Worm (Caenorhabditis elegans): ENCODE results near the gene git-1.

git-1 gene

DNA sequence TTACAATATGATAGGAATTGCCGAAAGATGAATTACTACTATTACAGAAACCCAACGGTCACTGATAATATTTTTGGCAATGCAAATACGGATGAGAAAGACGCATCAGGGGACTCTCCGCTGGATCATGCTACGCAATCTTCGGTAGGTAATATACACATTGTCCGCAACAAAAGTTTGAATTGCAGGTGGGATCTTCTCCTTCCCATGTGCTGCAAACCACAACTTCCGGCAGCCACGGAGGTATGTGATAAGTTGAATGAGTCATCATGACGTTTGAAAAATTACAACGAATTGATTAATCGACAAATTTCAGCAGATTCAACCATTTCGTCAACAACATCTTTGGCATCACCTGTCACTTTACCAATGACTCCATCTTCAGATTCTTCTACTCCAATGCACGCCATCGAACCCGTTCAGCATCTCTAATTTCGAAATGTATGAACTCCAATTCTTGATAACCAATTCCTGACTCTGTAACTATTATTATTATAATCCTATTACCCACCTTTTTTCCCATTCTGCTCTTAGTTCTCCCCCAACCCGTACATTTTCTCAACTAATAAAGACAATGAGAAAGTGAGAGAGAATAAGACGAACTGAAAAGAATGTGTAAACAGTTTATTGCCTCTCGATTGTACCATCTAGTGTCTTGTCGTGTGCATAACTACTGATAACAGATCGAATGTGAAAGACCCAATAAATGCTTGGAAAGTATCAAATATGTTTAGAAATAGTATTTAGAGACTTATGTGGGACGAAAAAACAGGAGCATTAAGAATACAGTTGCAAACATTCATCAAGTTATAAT lies 47.3 kb upstream of the git-1 start:
- peak; percentile 56; the same call in 1 of the 2 replicates for TF ChIP-seq lin-1 (GFP tag; IDR thresholded peaks at IDR 0.05)
- TF ChIP-seq sdz-12 (GFP tag; optimal IDR thresholded peaks at IDR 0.05), result no peak
- TF ChIP-seq mdl-1 (tag; optimal IDR thresholded peaks at IDR 0.05), result no peak
- TF ChIP-seq unc-62 (GFP tag; optimal IDR thresholded peaks at IDR 0.05 in 1 of 2), result peak in 1 of 2 experiments; percentile 98
- TF ChIP-seq unc-62 (tag; optimal IDR thresholded peaks at IDR 0.05), result no peak
- TF ChIP-seq pqm-1 (tag; optimal IDR thresholded peaks at IDR 0.05), result peak; percentile 96
- peak; percentile 61 for TF ChIP-seq php-3 (GFP tag; IDR thresholded peaks at IDR 0.05)
- peak in 1 of 2 experiments; percentile 19 for TF ChIP-seq lsy-2 (tag; optimal IDR thresholded peaks at IDR 0.05)
- TF ChIP-seq daf-12 (tag; optimal IDR thresholded peaks at IDR 0.05), result no peak
- no peak for TF ChIP-seq Y75B8A.6 (GFP tag; IDR thresholded peaks at IDR 0.05)
- peak; percentile 57 for TF ChIP-seq dmd-6 (GFP tag; IDR thresholded peaks at IDR 0.05)
- TF ChIP-seq lin-39 (tag; optimal IDR thresholded peaks at IDR 0.05), result no peak
- no peak for TF ChIP-seq nhr-25 (tag; optimal IDR thresholded peaks at IDR 0.05; ENCODE audit: borderline replicate concordance, insufficient read depth)
- TF ChIP-seq nhr-77 (tag; optimal IDR thresholded peaks at IDR 0.05), result peak; percentile 27
- peak; percentile 83 for TF ChIP-seq dve-1 (tag; optimal IDR thresholded peaks at IDR 0.05; ENCODE audit: insufficient read depth)
- TF ChIP-seq daf-19 (GFP tag; conservative IDR thresholded peaks at IDR 0.05), result no peak
- no peak for TF ChIP-seq Y105C5A.15 (GFP tag; IDR thresholded peaks at IDR 0.05)
- peak; percentile 29 for TF ChIP-seq mep-1 (tag; optimal IDR thresholded peaks at IDR 0.05)
- TF ChIP-seq daf-8 (GFP tag; IDR thresholded peaks at IDR 0.05), result no peak
- TF ChIP-seq spr-3 (GFP tag; optimal IDR thresholded peaks at IDR 0.05), result no peak
- peak; percentile 79 for TF ChIP-seq hlh-11 (tag; optimal IDR thresholded peaks at IDR 0.05)
- TF ChIP-seq daf-16 (GFP tag; optimal IDR thresholded peaks at IDR 0.05), result peak in 1 of 2 experiments; percentile 85
- peak; percentile 98 for TF ChIP-seq daf-16 (tag; optimal IDR thresholded peaks at IDR 0.05)
- TF ChIP-seq nhr-28 (tag; optimal IDR thresholded peaks at IDR 0.05), result peak; percentile 84
- peak; percentile 33 for TF ChIP-seq nhr-48 (tag; optimal IDR thresholded peaks at IDR 0.05)
- peak; percentile 46 for TF ChIP-seq nhr-102 (tag; optimal IDR thresholded peaks at IDR 0.05)
- no peak for TF ChIP-seq lir-3 (tag; optimal IDR thresholded peaks at IDR 0.05)

DNA sequence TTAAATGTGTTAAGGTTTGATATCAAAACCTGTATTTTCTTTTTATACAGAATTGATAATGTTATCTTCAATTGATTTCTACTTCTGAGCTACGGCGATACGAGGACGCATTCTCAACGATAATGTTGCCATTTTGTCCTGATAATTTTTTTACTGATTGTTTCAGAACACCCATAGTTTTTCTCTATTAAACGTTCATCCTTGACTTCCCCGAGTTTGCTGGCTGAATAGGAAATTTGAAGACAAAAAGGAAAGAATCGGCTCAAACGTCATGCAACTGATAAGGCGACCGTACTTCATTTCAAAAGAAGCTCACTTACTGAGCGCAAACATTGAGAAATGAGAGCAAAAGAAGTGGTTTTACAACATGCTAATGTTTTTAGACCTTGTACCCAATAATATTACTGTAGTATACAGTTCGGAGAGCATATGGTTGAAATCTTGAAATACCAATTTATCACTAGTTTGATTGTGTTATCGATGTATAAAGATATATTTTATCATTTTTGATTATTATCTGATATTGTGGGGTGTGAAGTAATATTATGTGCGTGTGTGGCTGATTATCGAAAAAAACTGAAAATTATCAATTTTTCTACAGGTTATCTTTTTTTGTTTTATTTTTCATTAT lies 45.5 kb upstream of the git-1 start:
- peak; percentile 38 for TF ChIP-seq dve-1 (tag; optimal IDR thresholded peaks at IDR 0.05; ENCODE audit: insufficient read depth)
- no peak for TF ChIP-seq ces-1 (GFP tag; optimal IDR thresholded peaks at IDR 0.05)
- no peak for TF ChIP-seq sdz-12 (GFP tag; optimal IDR thresholded peaks at IDR 0.05)
- no peak for TF ChIP-seq jun-1 (tag; optimal IDR thresholded peaks at IDR 0.05)
- no peak for TF ChIP-seq mes-2 (tag; optimal IDR thresholded peaks at IDR 0.05; ENCODE audit: poor library complexity, severe bottlenecking)
- no peak for TF ChIP-seq arid-1 (GFP tag; conservative IDR thresholded peaks at IDR 0.05)
- no peak for TF ChIP-seq F10B5.3 (tag; optimal IDR thresholded peaks at IDR 0.05)
- peak; percentile 72; the same call in 1 of the 2 replicates for TF ChIP-seq tra-1 (GFP tag; IDR thresholded peaks at IDR 0.05)
- peak; percentile 58 for TF ChIP-seq aha-1 (tag)
- no peak for TF ChIP-seq nhr-6 (tag; optimal IDR thresholded peaks at IDR 0.05)
- peak in 1 of 2 experiments; percentile 52 for TF ChIP-seq daf-16 (GFP tag; optimal IDR thresholded peaks at IDR 0.05)
- TF ChIP-seq daf-16 (tag; optimal IDR thresholded peaks at IDR 0.05), result peak; percentile 18
- TF ChIP-seq T20F7.1 (GFP tag; optimal IDR thresholded peaks at IDR 0.05), result no peak
- TF ChIP-seq php-3 (GFP tag; IDR thresholded peaks at IDR 0.05), result peak; percentile 55
- peak; percentile 69 for TF ChIP-seq hlh-11 (tag; optimal IDR thresholded peaks at IDR 0.05)
- 0 out of 2 replicates have a peak, but pooled peaks have one; percentile 26 for TF ChIP-seq pha-4 (GFP tag; IDR thresholded peaks at IDR 0.05)
- no peak for TF ChIP-seq pha-4 (tag; optimal IDR thresholded peaks at IDR 0.05)
- TF ChIP-seq nhr-28 (tag; optimal IDR thresholded peaks at IDR 0.05), result peak; percentile 66
- TF ChIP-seq pqm-1 (tag; optimal IDR thresholded peaks at IDR 0.05), result peak; percentile 97
- TF ChIP-seq ZK337.2 (GFP tag; IDR thresholded peaks at IDR 0.05), result no peak
- TF ChIP-seq nhr-48 (tag; optimal IDR thresholded peaks at IDR 0.05), result peak; percentile 32
- peak; percentile 54 for TF ChIP-seq dmd-6 (GFP tag; IDR thresholded peaks at IDR 0.05)
- peak; percentile 3 for TF ChIP-seq mep-1 (tag; optimal IDR thresholded peaks at IDR 0.05)

Data from whole organism, L4 larva.